Fruit fly (Drosophila melanogaster) whole organism, adult: ENCODE data around the gene CG5346.

Experiments
- CG12768 ChIP-seq: fragments of 200-800 bp; sonication (Bioruptor generic); optimal IDR thresholded peaks from 2 replicates; lab custom pipeline; 2017; ENCODE audit warnings: missing biosample characterization, missing genetic modification characterization, mild to moderate bottlenecking, moderate library complexity, missing genetic modification reagents
- CG5204 ChIP-seq: fragments of 200-800 bp; sonication (Bioruptor generic); optimal IDR thresholded peaks from 2 replicates; lab custom pipeline; 2016; ENCODE audit warnings: missing biosample characterization, missing genetic modification characterization
- CG7045 ChIP-seq: fragments of 200-800 bp; sonication (Bioruptor generic); optimal IDR thresholded peaks from 2 replicates; lab custom pipeline; 2017; ENCODE audit warnings: missing biosample characterization, mild to moderate bottlenecking, missing genetic modification characterization
- Crg-1 ChIP-seq: fragments of 200-800 bp; sonication (Bioruptor generic); optimal IDR thresholded peaks from 2 replicates; lab custom pipeline; 2016; ENCODE audit warnings: missing biosample characterization, missing genetic modification characterization
- Mnt ChIP-seq: fragments of 200-800 bp; sonication (Bioruptor generic); optimal IDR thresholded peaks from 2 replicates; lab custom pipeline; 2016; ENCODE audit warnings: missing biosample characterization, mild to moderate bottlenecking, missing genetic modification characterization
- cic ChIP-seq: fragments of 200-800 bp; sonication (Bioruptor generic); optimal IDR thresholded peaks from 2 replicates; lab custom pipeline; 2017; ENCODE audit warnings: missing biosample characterization, mild to moderate bottlenecking, missing genetic modification characterization, moderate library complexity
- kay ChIP-seq: fragments of 200-800 bp; sonication (Bioruptor generic); peaks from one replicate; lab custom pipeline; 2016; ENCODE audit warnings: missing biosample characterization, missing genetic modification characterization, borderline replicate concordance
- ovo ChIP-seq: fragments of 200-800 bp; sonication (Bioruptor generic); optimal IDR thresholded peaks from 2 replicates; lab custom pipeline; 2016; ENCODE audit warnings: missing biosample characterization, missing genetic modification characterization
- pad ChIP-seq: fragments of 200-800 bp; sonication (Bioruptor generic); optimal IDR thresholded peaks from 3 replicates; lab custom pipeline; 2017; ENCODE audit warnings: missing biosample characterization, missing genetic modification characterization, mild to moderate bottlenecking, moderate library complexity, missing genetic modification reagents
- tj ChIP-seq: fragments of 200-800 bp; sonication (Bioruptor generic); optimal IDR thresholded peaks from 3 replicates; lab custom pipeline; 2017; ENCODE audit warnings: missing biosample characterization, mild to moderate bottlenecking, missing genetic modification characterization, moderate library complexity

DNA sequence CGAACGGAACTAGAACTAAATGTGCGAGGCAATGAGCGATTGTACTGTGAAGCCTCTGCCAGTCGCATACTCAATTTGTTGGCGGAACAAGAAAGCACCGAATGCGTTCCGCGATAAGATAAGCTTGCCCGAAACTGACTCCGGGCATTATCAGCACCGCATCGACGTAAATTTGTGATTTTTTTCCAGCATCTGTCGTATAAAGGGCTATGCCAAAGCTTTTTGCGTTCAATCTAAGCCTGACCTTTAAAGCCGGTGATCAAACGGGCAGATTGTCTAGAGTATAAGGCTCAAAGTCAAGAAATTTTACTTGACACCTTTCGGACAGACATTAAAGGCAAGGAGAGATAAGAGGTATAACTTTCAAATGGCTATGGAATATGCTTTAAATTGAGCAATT, 17.6 kb upstream of the CG5346 start:
- TF ChIP-seq CG7045 (GFP tag; lab: Kevin White, UChicago) (no peak), kay (no peak), CG5204 (no peak), Crg-1 (GFP tag; lab: Kevin White, UChicago) (no peak), Mnt (no peak), tj (GFP tag; lab: Kevin White, UChicago) (no peak), pad (GFP tag; lab: Kevin White, UChicago) (no peak), ovo (GFP tag; lab: Kevin White, UChicago) (no peak), CG12768 (no peak), cic (GFP tag; lab: Kevin White, UChicago) (peak; percentile 28)
